Fruit fly (Drosophila melanogaster) whole organism, embryonic: ENCODE measurements around the gene TwdlX.
A peak's percentile ranks its signal among the peaks of the same experiment; 100 is the strongest.

ENCODE experiments used
- ATbp ChIP-seq: fragments of 200-800 bp; sonication (Bioruptor generic); optimal IDR thresholded peaks from 2 replicates; lab custom pipeline; 2017; ENCODE audit warnings: missing biosample characterization, mild to moderate bottlenecking, missing genetic modification characterization, missing genetic modification reagents
- CG10147 ChIP-seq: fragments of 200-800 bp; sonication (Bioruptor generic); optimal IDR thresholded peaks from 2 replicates; lab custom pipeline; 2019; ENCODE audit warnings: missing biosample characterization, mild to moderate bottlenecking, missing genetic modification characterization, moderate library complexity
- CG1024 ChIP-seq: fragments of 200-800 bp; sonication (Bioruptor generic); IDR thresholded peaks from 2 replicates; pipeline ENCODE4 v1.3.6; 2022; ENCODE audit warnings: missing biosample characterization, missing genetic modification characterization
- CG10431 ChIP-seq: fragments of 200-800 bp; sonication (Bioruptor generic); optimal IDR thresholded peaks from 3 replicates; lab custom pipeline; 2018; ENCODE audit warnings: missing biosample characterization, mild to moderate bottlenecking, missing genetic modification characterization
- CG12104 ChIP-seq: fragments of 200-800 bp; sonication (Bioruptor generic); optimal IDR thresholded peaks from 3 replicates; lab custom pipeline; 2016; ENCODE audit warnings: missing biosample characterization, missing genetic modification characterization
- CG13424 ChIP-seq: fragments of 200-800 bp; sonication (Bioruptor generic); optimal IDR thresholded peaks from 2 replicates; lab custom pipeline; 2019; ENCODE audit warnings: missing biosample characterization, mild to moderate bottlenecking, missing genetic modification characterization, moderate library complexity
- CG2129 ChIP-seq: fragments of 200-800 bp; sonication (Bioruptor generic); IDR thresholded peaks from 2 replicates; pipeline ENCODE4 v1.3.6; 2022; ENCODE audit warnings: missing biosample characterization, missing genetic modification characterization; ENCODE audit not compliant: partially characterized antibody
- CG2678 ChIP-seq: fragments of 200-800 bp; sonication (Bioruptor generic); optimal IDR thresholded peaks from 3 replicates; lab custom pipeline; 2019; ENCODE audit warnings: missing biosample characterization, mild to moderate bottlenecking, missing genetic modification characterization, moderate library complexity
- CG30020 ChIP-seq: fragments of 200-800 bp; optimal IDR thresholded peaks from 2 replicates; lab custom pipeline; 2019; ENCODE audit warnings: missing biosample characterization, mild to moderate bottlenecking, missing genetic modification characterization, moderate library complexity
- CG3281 ChIP-seq: fragments of 200-800 bp; sonication (Bioruptor generic); optimal IDR thresholded peaks from 3 replicates; lab custom pipeline; 2017; ENCODE audit warnings: missing biosample characterization, mild to moderate bottlenecking, missing genetic modification characterization
- CG4617 ChIP-seq: fragments of 200-800 bp; sonication (Bioruptor generic); optimal IDR thresholded peaks from 3 replicates; lab custom pipeline; 2016; ENCODE audit warnings: missing biosample characterization, missing genetic modification characterization, borderline replicate concordance
- CG6791 ChIP-seq: fragments of 200-800 bp; sonication (Bioruptor generic); IDR thresholded peaks from 3 replicates; pipeline ENCODE4 v1.3.6; 2022; ENCODE audit warnings: missing biosample characterization, missing genetic modification characterization; ENCODE audit not compliant: partially characterized antibody
- CG7271 ChIP-seq: fragments of 200-800 bp; sonication (Bioruptor generic); optimal IDR thresholded peaks from 2 replicates; lab custom pipeline; 2018; ENCODE audit warnings: missing biosample characterization, mild to moderate bottlenecking, missing genetic modification characterization, moderate library complexity
- CG8089 ChIP-seq: fragments of 200-800 bp; sonication (Bioruptor generic); optimal IDR thresholded peaks from 3 replicates; lab custom pipeline; 2016; ENCODE audit warnings: missing biosample characterization, missing genetic modification characterization
- CG8281 ChIP-seq: fragments of 200-800 bp; sonication (Bioruptor generic); optimal IDR thresholded peaks from 2 replicates; lab custom pipeline; 2018; ENCODE audit warnings: missing biosample characterization, mild to moderate bottlenecking, missing genetic modification characterization, moderate library complexity
- GATAe ChIP-seq: fragments of 200-800 bp; sonication (Bioruptor generic); conservative IDR thresholded peaks from 2 replicates; pipeline ENCODE4 v1.3.6; 2022; ENCODE audit warnings: missing biosample characterization, missing genetic modification characterization
- Hr51 ChIP-seq, 2 experiments: fragments of 200-800 bp; sonication (Bioruptor generic); optimal IDR thresholded peaks; 2 replicates in 1 of 2; 3 replicates in 1 of 2; lab custom pipeline; 2016 to 2018; ENCODE audit warnings: missing biosample characterization in 2 of 2, missing genetic modification characterization in 2 of 2, mild to moderate bottlenecking in 1 of 2, moderate library complexity in 1 of 2
- Lim3 ChIP-seq: fragments of 200-800 bp; sonication (Bioruptor generic); IDR thresholded peaks from 2 replicates; pipeline ENCODE4 v1.3.6; 2022; ENCODE audit warnings: missing biosample characterization, missing genetic modification characterization
- MBD-R2 ChIP-seq: fragments of 200-800 bp; sonication (Bioruptor generic); IDR thresholded peaks from 2 replicates; pipeline ENCODE4 v1.3.6; 2022; ENCODE audit warnings: missing biosample characterization, missing genetic modification characterization
- Sox100B ChIP-seq: fragments of 200-800 bp; sonication (Bioruptor generic); optimal IDR thresholded peaks from 3 replicates; lab custom pipeline; 2018; ENCODE audit warnings: missing biosample characterization, mild to moderate bottlenecking, missing genetic modification characterization
- ac ChIP-seq: fragments of 200-800 bp; sonication (Bioruptor generic); optimal IDR thresholded peaks from 3 replicates; lab custom pipeline; 2017; ENCODE audit warnings: missing biosample characterization, mild to moderate bottlenecking, missing genetic modification characterization
- bigmax ChIP-seq: fragments of 200-800 bp; sonication (Bioruptor generic); optimal IDR thresholded peaks from 2 replicates; lab custom pipeline; 2018; ENCODE audit warnings: missing biosample characterization, mild to moderate bottlenecking, missing genetic modification characterization
- bowl ChIP-seq: fragments of 200-800 bp; sonication (Bioruptor generic); IDR thresholded peaks from 2 replicates; pipeline ENCODE4 v1.3.6; 2022; ENCODE audit warnings: missing biosample characterization, missing genetic modification characterization
- dysf ChIP-seq: fragments of 200-800 bp; sonication (Bioruptor generic); IDR thresholded peaks from 3 replicates; pipeline ENCODE4 v1.3.6; 2022; ENCODE audit warnings: missing biosample characterization, missing genetic modification characterization
- exex ChIP-seq: fragments of 200-800 bp; sonication (Bioruptor generic); optimal IDR thresholded peaks from 4 replicates; lab custom pipeline; 2018; ENCODE audit warnings: missing biosample characterization, mild to moderate bottlenecking, missing genetic modification characterization, moderate library complexity
- fd96Cb ChIP-seq: fragments of 200-800 bp; sonication (Bioruptor generic); optimal IDR thresholded peaks from 2 replicates; lab custom pipeline; 2018; ENCODE audit warnings: missing biosample characterization, mild to moderate bottlenecking, missing genetic modification characterization, moderate library complexity
- ftz-f1 ChIP-seq: fragments of 200-800 bp; sonication (Bioruptor generic); optimal IDR thresholded peaks from 2 replicates; lab custom pipeline; 2016; ENCODE audit warnings: missing biosample characterization, missing genetic modification characterization
- gce ChIP-seq: fragments of 200-800 bp; sonication (Bioruptor generic); IDR thresholded peaks from 3 replicates; pipeline ENCODE4 v1.3.6; 2022; ENCODE audit warnings: missing biosample characterization, missing genetic modification characterization
- grn ChIP-seq: fragments of 200-800 bp; sonication (Bioruptor generic); optimal IDR thresholded peaks from 3 replicates; lab custom pipeline; 2017; ENCODE audit warnings: missing biosample characterization, missing genetic modification characterization
- insv ChIP-seq, 2 experiments: fragments of 200-800 bp; sonication (Bioruptor generic); optimal IDR thresholded peaks; 3 replicates each; lab custom pipeline; 2016 to 2018; ENCODE audit warnings: missing biosample characterization in 2 of 2, missing genetic modification characterization in 2 of 2
- maf-S ChIP-seq: fragments of 200-800 bp; sonication (Bioruptor generic); optimal IDR thresholded peaks from 2 replicates; lab custom pipeline; 2016; ENCODE audit warnings: missing biosample characterization, missing genetic modification characterization
- nmo ChIP-seq: fragments of 200-800 bp; sonication (Bioruptor generic); optimal IDR thresholded peaks from 2 replicates; lab custom pipeline; 2018; ENCODE audit warnings: missing biosample characterization, mild to moderate bottlenecking, missing genetic modification characterization, moderate library complexity
- oc ChIP-seq: fragments of 200-800 bp; sonication (Bioruptor generic); optimal IDR thresholded peaks from 2 replicates; lab custom pipeline; 2018; ENCODE audit warnings: missing biosample characterization, mild to moderate bottlenecking, missing genetic modification characterization, moderate library complexity
- sug ChIP-seq: fragments of 200-800 bp; optimal IDR thresholded peaks from 2 replicates; lab custom pipeline; 2019; ENCODE audit warnings: missing biosample characterization, mild to moderate bottlenecking, missing genetic modification characterization, moderate library complexity
- vnd ChIP-seq: fragments of 200-800 bp; sonication (Bioruptor generic); IDR thresholded peaks from 3 replicates; pipeline ENCODE4 v1.3.6; 2022; ENCODE audit warnings: missing biosample characterization, missing genetic modification characterization; ENCODE audit not compliant: partially characterized antibody
- z ChIP-seq: fragments of 200-800 bp; sonication (Bioruptor generic); IDR thresholded peaks from 3 replicates; pipeline ENCODE4 v1.3.6; 2022; ENCODE audit warnings: missing biosample characterization, missing genetic modification characterization

Gene TwdlX

dm6 chrX:16696614-16697519 is 34.0 kb upstream of the TwdlX start (continued):
- TF ChIP-seq Hr51 (GFP tag; optimal IDR thresholded peaks at IDR 0.05; lab: Kevin White, UChicago) (peak in 1 of 2 experiments; percentile 32), nmo (peak; percentile 21), ftz-f1 (peak; percentile 52), CG2678 (tag; lab: Kevin White, UChicago) (peak; percentile 55), Sox100B (peak; percentile 12), fd96Cb (tag; lab: Kevin White, UChicago) (peak; percentile 11), CG13424 (tag; lab: Kevin White, UChicago) (peak; percentile 1), CG30020 (no peak), CG3281 (GFP tag; lab: Kevin White, UChicago) (peak; percentile 24), dysf (GFP tag; lab: Robert Waterston, UW) (0 out of 3 replicates have a peak, but pooled peaks have one; percentile 18), ac (GFP tag; lab: Kevin White, UChicago) (no peak), CG6791 (GFP tag; lab: Robert Waterston, UW) (0 out of 3 replicates have a peak, but pooled peaks have one; percentile 27)

dm6 chrX:16697882-16698571 is 32.9 kb upstream of the TwdlX start:
- peak; percentile 97 for TF ChIP-seq CG8281
- no peak for TF ChIP-seq vnd (GFP tag; lab: Robert Waterston, UW)
- TF ChIP-seq, all 482 proteins: peak for 1

- TF ChIP-seq CG10431 (GFP tag; lab: Kevin White, UChicago): no peak
- no peak for TF ChIP-seq insv (GFP tag; optimal IDR thresholded peaks at IDR 0.05; lab: Kevin White, UChicago)
- no peak for TF ChIP-seq fd96Cb (tag; lab: Kevin White, UChicago)
- TF ChIP-seq CG10147 (GFP tag; lab: Kevin White, UChicago): no peak
- TF ChIP-seq CG4617 (GFP tag; lab: Kevin White, UChicago): no peak
- TF ChIP-seq maf-S: no peak
- TF ChIP-seq z: no peak
- no peak for TF ChIP-seq CG2129 (GFP tag; lab: Robert Waterston, UW)
- no peak for TF ChIP-seq ATbp (GFP tag; lab: Kevin White, UChicago)
- no peak for TF ChIP-seq gce
- no peak for TF ChIP-seq CG12104 (GFP tag; lab: Kevin White, UChicago)
- TF ChIP-seq MBD-R2 (GFP tag; lab: Robert Waterston, UW): no peak
- no peak for TF ChIP-seq CG1024 (GFP tag; lab: Robert Waterston, UW)
- no peak for TF ChIP-seq bigmax (GFP tag; lab: Kevin White, UChicago)
- TF ChIP-seq, all 482 proteins: peak for 0
Observed at dm6 chrX:16700070-16700469, 30.8 kb upstream of the TwdlX start, which contains the start of gene CG9676. TSS of gene CG9676 (minus strand) at chrX:16700170.

dm6 chrX:16701941-16702340 is 28.9 kb upstream of the TwdlX start, which contains the start of gene sphe:
TSS of gene sphe (minus strand) at chrX:16701972.
- TF ChIP-seq oc (tag; lab: Kevin White, UChicago) (no peak), GATAe (peak; percentile 46), Lim3 (GFP tag; lab: Robert Waterston, UW) (no peak), CG10431 (GFP tag; lab: Kevin White, UChicago) (no peak), exex (peak; percentile 61), dysf (GFP tag; lab: Robert Waterston, UW) (no peak), CG7271 (tag; lab: Kevin White, UChicago) (no peak), bowl (GFP tag; lab: Robert Waterston, UW) (no peak), sug (tag; lab: Kevin White, UChicago) (peak; percentile 9), grn (GFP tag; lab: Kevin White, UChicago) (peak; percentile 35), CG8089 (GFP tag; lab: Kevin White, UChicago) (no peak)
